Worm (Caenorhabditis elegans) whole organism, young adult: Measurements from ENCODE around the gene ceh-32.
A peak's percentile ranks its signal among the peaks of the same experiment; 100 is the strongest.

Experiments used
- B0261.1 ChIP-seq: sonication (generic microtip); optimal IDR thresholded peaks from 2 replicates; lab custom pipeline; 2016; ENCODE audit warnings: mild to moderate bottlenecking, missing genetic modification characterization, moderate library complexity, missing compliant biosample characterization
- C06A6.2 ChIP-seq: fragments of 200-800 bp; sonication (Bioruptor generic); conservative IDR thresholded peaks from 2 replicates; pipeline ENCODE4 v1.3.6; 2022; ENCODE audit warnings: missing genetic modification characterization, missing compliant biosample characterization
- D2030.7 ChIP-seq: fragments of 200-800 bp; sonication (Bioruptor generic); IDR thresholded peaks from 2 replicates; pipeline ENCODE4 v1.3.6; 2022; ENCODE audit warnings: missing genetic modification reagents, missing genetic modification characterization, missing compliant biosample characterization
- F49E8.2 ChIP-seq: sonication (generic microtip); optimal IDR thresholded peaks from 3 replicates; lab custom pipeline; 2017; ENCODE audit warnings: missing genetic modification characterization, mild to moderate bottlenecking, missing compliant biosample characterization, antibody characterized with exemption, moderate library complexity; ENCODE audit not compliant: insufficient read depth
- F57C9.4 ChIP-seq: sonication (generic microtip); optimal IDR thresholded peaks from 2 replicates; lab custom pipeline; 2017; ENCODE audit warnings: mild to moderate bottlenecking, missing genetic modification characterization, missing compliant biosample characterization
- Y53G8AR.9 ChIP-seq: fragments of 200-800 bp; sonication (Bioruptor generic); conservative IDR thresholded peaks from 2 replicates; pipeline ENCODE4 v1.3.6; 2022; ENCODE audit warnings: missing genetic modification reagents, missing genetic modification characterization, missing compliant biosample characterization
- Y56A3A.18 ChIP-seq: fragments of 200-800 bp; sonication (Bioruptor generic); IDR thresholded peaks from 2 replicates; pipeline ENCODE4 v1.3.6; 2022; ENCODE audit warnings: missing genetic modification reagents, missing genetic modification characterization, missing compliant biosample characterization
- Y79H2A.3 ChIP-seq: fragments of 200-800 bp; sonication (Bioruptor generic); conservative IDR thresholded peaks from 2 replicates; pipeline ENCODE4 v1.3.6; 2022; ENCODE audit warnings: missing genetic modification reagents, missing genetic modification characterization, missing compliant biosample characterization
- aptf-2 ChIP-seq: fragments of 200-800 bp; sonication (Bioruptor generic); conservative IDR thresholded peaks from 2 replicates; pipeline ENCODE4 v1.3.6; 2022; ENCODE audit warnings: missing genetic modification reagents, missing genetic modification characterization, missing compliant biosample characterization
- athp-1 ChIP-seq: sonication (generic microtip); optimal IDR thresholded peaks from 2 replicates; lab custom pipeline; 2017; ENCODE audit warnings: mild to moderate bottlenecking, missing genetic modification characterization, missing compliant biosample characterization
- attf-5 ChIP-seq: fragments of 200-800 bp; sonication (Bioruptor generic); optimal IDR thresholded peaks from 2 replicates; lab custom pipeline; 2018; ENCODE audit warnings: mild to moderate bottlenecking, missing genetic modification characterization, missing compliant biosample characterization
- chd-7 ChIP-seq: sonication (generic microtip); optimal IDR thresholded peaks from 2 replicates; lab custom pipeline; 2016; ENCODE audit warnings: mild to moderate bottlenecking, missing genetic modification characterization, moderate library complexity, missing compliant biosample characterization
- die-1 ChIP-seq: sonication (generic microtip); optimal IDR thresholded peaks from 2 replicates; lab custom pipeline; 2016; ENCODE audit warnings: missing genotype, mild to moderate bottlenecking, missing genetic modification characterization, missing compliant biosample characterization
- dpl-1 ChIP-seq: fragments of 150-350 bp; optimal IDR thresholded peaks from 2 replicates; lab custom pipeline; 2014; ENCODE audit warnings: missing biosample characterization, missing genetic modification reagents, missing genetic modification characterization
- efl-1 ChIP-seq: fragments of 150-350 bp; optimal IDR thresholded peaks from 2 replicates; lab custom pipeline; 2014; ENCODE audit warnings: missing biosample characterization, missing genetic modification reagents, missing genetic modification characterization
- egl-44 ChIP-seq: fragments of 200-800 bp; sonication (Bioruptor generic); IDR thresholded peaks from 2 replicates; pipeline ENCODE4 v1.3.6; 2022; ENCODE audit warnings: missing genetic modification reagents, missing genetic modification characterization, missing compliant biosample characterization
- egrh-3 ChIP-seq: fragments of 200-800 bp; sonication (Bioruptor generic); IDR thresholded peaks from 2 replicates; pipeline ENCODE4 v1.3.6; 2022; ENCODE audit warnings: missing genetic modification reagents, missing genetic modification characterization, missing compliant biosample characterization
- ekl-4 ChIP-seq: fragments of 200-800 bp; sonication (Bioruptor generic); IDR thresholded peaks from 2 replicates; pipeline ENCODE4 v1.3.6; 2022; ENCODE audit warnings: missing genetic modification reagents, missing genetic modification characterization, missing compliant biosample characterization
- gei-17 ChIP-seq: fragments of 200-800 bp; sonication (Bioruptor generic); optimal IDR thresholded peaks from 2 replicates; lab custom pipeline; 2018; ENCODE audit warnings: mild to moderate bottlenecking, missing genetic modification characterization, missing compliant biosample characterization
- hmg-1.2 ChIP-seq: fragments of 200-800 bp; sonication (Bioruptor generic); IDR thresholded peaks from 2 replicates; pipeline ENCODE4 v1.3.6; 2022; ENCODE audit warnings: missing genetic modification reagents, missing genetic modification characterization, missing compliant biosample characterization
- hsf-1 ChIP-seq: fragments of 200-800 bp; sonication (Bioruptor generic); IDR thresholded peaks from 2 replicates; pipeline ENCODE4 v1.3.6; 2022; ENCODE audit warnings: missing genetic modification reagents, missing genetic modification characterization, missing compliant biosample characterization
- lag-1 ChIP-seq: fragments of 200-800 bp; sonication (Bioruptor generic); IDR thresholded peaks from 2 replicates; pipeline ENCODE4 v1.3.6; 2022; ENCODE audit warnings: missing genetic modification reagents, missing genetic modification characterization, missing compliant biosample characterization
- let-526 ChIP-seq: fragments of 200-800 bp; sonication (Bioruptor generic); IDR thresholded peaks from 2 replicates; pipeline ENCODE4 v1.3.6; 2022; ENCODE audit warnings: missing genetic modification reagents, missing genetic modification characterization, missing compliant biosample characterization
- let-607 ChIP-seq, 2 experiments: fragments of 200-800 bp in 1 of 2; sonication (Bioruptor generic) in 1 of 2; sonication (generic microtip) in 1 of 2; optimal IDR thresholded peaks; 2 replicates each; lab custom pipeline; 2016 to 2018; ENCODE audit warnings: mild to moderate bottlenecking in 2 of 2, missing compliant biosample characterization in 2 of 2, missing genetic modification characterization in 2 of 2, moderate library complexity in 2 of 2, missing genotype in 1 of 2
- lin-35 ChIP-seq, 3 experiments: fragments of 150-350 bp in 2 of 3; sonication (generic microtip) in 1 of 3; optimal IDR thresholded peaks; 2 replicates each; lab custom pipeline; 2014 to 2018; ENCODE audit warnings: missing biosample characterization in 3 of 3, missing genetic modification characterization in 3 of 3, missing genetic modification reagents in 3 of 3
- lin-40 ChIP-seq: sonication (generic microtip); optimal IDR thresholded peaks from 2 replicates; lab custom pipeline; 2016; ENCODE audit warnings: missing genetic modification characterization, mild to moderate bottlenecking, missing compliant biosample characterization, missing genotype, missing genetic modification reagents
- lin-54 ChIP-seq: fragments of 200-800 bp; sonication (Bioruptor generic); optimal IDR thresholded peaks from 2 replicates; lab custom pipeline; 2018; ENCODE audit warnings: mild to moderate bottlenecking, missing genetic modification characterization, missing compliant biosample characterization
- lir-1 ChIP-seq: fragments of 200-800 bp; sonication (Bioruptor generic); conservative IDR thresholded peaks from 2 replicates; pipeline ENCODE4 v1.3.6; 2022; ENCODE audit warnings: missing genetic modification reagents, missing genetic modification characterization, missing compliant biosample characterization
- lsl-1 ChIP-seq: fragments of 200-800 bp; sonication (Bioruptor generic); optimal IDR thresholded peaks from 2 replicates; lab custom pipeline; 2018; ENCODE audit warnings: mild to moderate bottlenecking, missing genetic modification characterization, moderate library complexity, missing compliant biosample characterization
- madf-3 ChIP-seq: fragments of 200-800 bp; sonication (Bioruptor generic); IDR thresholded peaks from 2 replicates; pipeline ENCODE4 v1.3.6; 2022; ENCODE audit warnings: missing genetic modification reagents, missing genetic modification characterization, missing compliant biosample characterization
- madf-6 ChIP-seq: fragments of 200-800 bp; sonication (Bioruptor generic); IDR thresholded peaks from 2 replicates; pipeline ENCODE4 v1.3.6; 2022; ENCODE audit warnings: missing genetic modification reagents, missing genetic modification characterization, missing compliant biosample characterization
- mxl-1 ChIP-seq: sonication (generic microtip); optimal IDR thresholded peaks from 2 replicates; lab custom pipeline; 2016; ENCODE audit warnings: missing genetic modification characterization, missing compliant biosample characterization
- nfya-1 ChIP-seq: sonication (generic microtip); optimal IDR thresholded peaks from 2 replicates; lab custom pipeline; 2017; ENCODE audit warnings: antibody characterized with exemption, missing compliant biosample characterization, missing genetic modification characterization, borderline replicate concordance; ENCODE audit not compliant: insufficient read depth
- pbrm-1 ChIP-seq: fragments of 200-800 bp; sonication (Bioruptor generic); IDR thresholded peaks from 2 replicates; pipeline ENCODE4 v1.3.6; 2022; ENCODE audit warnings: missing genetic modification reagents, missing genetic modification characterization, missing compliant biosample characterization
- pha-4 ChIP-seq: fragments of 150-350 bp; sonication (generic microtip); optimal IDR thresholded peaks from 2 replicates; lab custom pipeline; 2014; ENCODE audit warnings: missing biosample characterization, missing genetic modification reagents, missing genetic modification characterization
- rcor-1 ChIP-seq: fragments of 200-800 bp; sonication (Bioruptor generic); IDR thresholded peaks from 2 replicates; pipeline ENCODE4 v1.3.6; 2022; ENCODE audit warnings: missing genetic modification reagents, missing genetic modification characterization, missing compliant biosample characterization
- rec-8 ChIP-seq, 2 experiments: sonication (generic microtip); optimal IDR thresholded peaks; 2 replicates each; lab custom pipeline; 2016; ENCODE audit warnings: mild to moderate bottlenecking in 2 of 2, missing genetic modification characterization in 2 of 2, missing genetic modification reagents in 2 of 2, missing genotype in 2 of 2, missing biosample characterization in 1 of 2, missing compliant biosample characterization in 1 of 2, moderate library complexity in 1 of 2
- snpc-1.1 ChIP-seq: sonication (generic microtip); optimal IDR thresholded peaks from 2 replicates; lab custom pipeline; 2017; ENCODE audit warnings: missing genetic modification characterization, mild to moderate bottlenecking, missing compliant biosample characterization, antibody characterized with exemption, moderate library complexity, missing genotype, missing genetic modification reagents; ENCODE audit not compliant: insufficient read depth
- snpc-3.4 ChIP-seq: sonication (generic microtip); optimal IDR thresholded peaks from 2 replicates; lab custom pipeline; 2017; ENCODE audit warnings: missing genetic modification characterization, mild to moderate bottlenecking, missing compliant biosample characterization, antibody characterized with exemption, moderate library complexity, missing genotype, missing genetic modification reagents
- snpc-4 ChIP-seq, 5 experiments: fragments of 150-350 bp in 1 of 5; sonication (generic microtip) in 4 of 5; optimal IDR thresholded peaks; 2 replicates each; lab custom pipeline; 2014 to 2018; ENCODE audit warnings: missing genetic modification characterization in 5 of 5, missing biosample characterization in 3 of 5, antibody characterized with exemption in 2 of 5, mild to moderate bottlenecking in 2 of 5, missing compliant biosample characterization in 2 of 5, missing genotype in 2 of 5, moderate library complexity in 2 of 5, missing genetic modification reagents in 1 of 5
- tbp1 ChIP-seq: fragments of 200-800 bp; sonication (Bioruptor generic); optimal IDR thresholded peaks from 2 replicates; lab custom pipeline; 2018; ENCODE audit warnings: mild to moderate bottlenecking, missing genetic modification characterization, missing compliant biosample characterization
- tbx-9 ChIP-seq: sonication (generic microtip); optimal IDR thresholded peaks from 2 replicates; lab custom pipeline; 2016; ENCODE audit warnings: borderline replicate concordance, missing genetic modification characterization, inconsistent platforms, missing compliant biosample characterization
- unc-62 ChIP-seq: fragments of 150-350 bp; optimal IDR thresholded peaks from 2 replicates; lab custom pipeline; 2014; ENCODE audit warnings: missing biosample characterization, missing genetic modification reagents, missing genetic modification characterization
- ztf-26 ChIP-seq: sonication (generic microtip); optimal IDR thresholded peaks from 2 replicates; lab custom pipeline; 2017; ENCODE audit warnings: missing genetic modification characterization, missing compliant biosample characterization

The ceh-32 gene

DNA sequence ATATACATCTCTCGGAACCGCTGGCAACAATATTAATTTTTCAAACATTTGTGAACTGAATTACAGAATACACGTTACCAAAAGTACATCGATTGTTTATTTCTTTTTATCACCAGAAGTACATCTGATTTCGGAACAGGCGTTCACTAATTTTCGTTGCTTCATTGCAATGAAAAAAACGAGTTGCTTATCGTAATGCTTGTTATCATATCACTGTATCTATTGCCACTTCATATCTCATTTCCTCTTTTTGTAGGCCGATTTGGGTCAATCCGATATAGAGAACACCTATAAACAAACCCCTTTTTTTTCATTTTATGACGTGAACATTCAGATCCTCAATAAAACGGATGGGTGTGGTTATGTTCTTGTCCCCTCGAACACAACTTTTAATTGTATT is 32.1 kb upstream of the ceh-32 start:
- no peak for TF ChIP-seq Y79H2A.3 (GFP tag; lab: Robert Waterston, UW)

ce11 chrV:11736896-11737295 is 31.7 kb upstream of the ceh-32 start, which contains the start of gene spe-42:
Gene spe-42 (minus strand): TSS chrV:11736996.
- TF ChIP-seq tbx-9 (tag; lab: Kevin White, UChicago) (no peak), pha-4 (no peak), lir-1 (no peak), snpc-1.1 (no peak), F57C9.4 (no peak)

DNA sequence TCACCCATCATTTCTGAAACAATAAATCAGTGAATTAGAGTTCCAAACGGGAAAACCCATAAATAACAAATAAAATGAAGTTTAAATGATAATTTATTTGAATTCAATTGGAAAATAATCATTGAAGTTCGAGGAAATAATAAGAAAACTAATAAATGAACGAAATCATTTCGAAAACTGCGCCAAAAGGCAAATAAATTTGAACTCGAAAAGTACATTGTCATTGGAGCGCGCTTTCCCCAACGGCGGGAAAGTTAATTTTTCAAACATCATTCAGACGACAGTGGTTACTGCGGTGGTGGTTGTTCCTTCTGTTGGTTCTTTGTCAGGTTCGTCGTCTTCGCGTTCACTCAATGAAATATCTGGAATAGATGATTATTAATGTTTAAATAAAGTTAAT is 28.3 kb upstream of the ceh-32 start, which contains the start of gene npp-22:
TSS of gene npp-22 (minus strand) at position 13 of the 400 bp plus-strand sequence.
- TF ChIP-seq nfya-1 (tag; lab: Kevin White, UChicago) (no peak), rec-8 (tag; optimal IDR thresholded peaks at IDR 0.05; lab: Kevin White, UChicago) (no peak), unc-62 (GFP tag; lab: Kevin White, UChicago) (no peak), egl-44 (no peak), madf-3 (GFP tag; lab: Robert Waterston, UW) (0 out of 2 replicates have a peak, but pooled peaks have one; percentile 47), lag-1 (no peak), snpc-3.4 (tag; lab: Kevin White, UChicago) (peak; percentile 14), B0261.1 (tag; lab: Kevin White, UChicago) (no peak), gei-17 (GFP tag; lab: Kevin White, UChicago) (no peak), athp-1 (tag; lab: Kevin White, UChicago) (no peak), dpl-1 (GFP tag; lab: Kevin White, UChicago) (peak; percentile 85), chd-7 (tag; lab: Kevin White, UChicago) (no peak), let-607 (tag; optimal IDR thresholded peaks at IDR 0.05; lab: Kevin White, UChicago) (no peak), lin-40 (tag; lab: Kevin White, UChicago) (no peak), lin-54 (peak; percentile 90), hmg-1.2 (GFP tag; lab: Robert Waterston, UW) (no peak), madf-6 (peak; percentile 74; the same call in 1 of the 2 replicates), ekl-4 (GFP tag; lab: Robert Waterston, UW) (no peak), F49E8.2 (tag; lab: Kevin White, UChicago) (no peak), attf-5 (GFP tag; lab: Kevin White, UChicago) (no peak), ztf-26 (tag; lab: Kevin White, UChicago) (no peak), C06A6.2 (GFP tag; lab: Robert Waterston, UW) (no peak), Y53G8AR.9 (no peak), mxl-1 (tag; lab: Kevin White, UChicago) (no peak), die-1 (tag; lab: Kevin White, UChicago) (no peak), let-526 (GFP tag; lab: Robert Waterston, UW) (no peak), pbrm-1 (no peak), lin-35 (GFP tag; optimal IDR thresholded peaks at IDR 0.05; lab: Kevin White, UChicago) (peak in 1 of 3 experiments; percentile 61), egrh-3 (GFP tag; lab: Robert Waterston, UW) (no peak), efl-1 (GFP tag; lab: Kevin White, UChicago) (peak; percentile 89), hsf-1 (GFP tag; lab: Robert Waterston, UW) (no peak), Y56A3A.18 (GFP tag; lab: Robert Waterston, UW) (no peak), aptf-2 (0 out of 2 replicates have a peak, but pooled peaks have one; percentile 46), D2030.7 (GFP tag; lab: Robert Waterston, UW) (0 out of 2 replicates have a peak, but pooled peaks have one; percentile 22), lsl-1 (GFP tag; lab: Kevin White, UChicago) (peak; percentile 40), rcor-1 (GFP tag; lab: Robert Waterston, UW) (no peak), snpc-4 (GFP tag; optimal IDR thresholded peaks at IDR 0.05; lab: Kevin White, UChicago) (no peak), snpc-4 (tag; optimal IDR thresholded peaks at IDR 0.05; lab: Kevin White, UChicago) (no peak), tbp1 (GFP tag; lab: Kevin White, UChicago) (no peak)
